Fruit fly (Drosophila melanogaster) whole organism, wandering third instar larva: ENCODE measurements around the gene APC4.
"Not testable (repeated sequence)": the region's sequence is repeated elsewhere in the genome, so short reads cannot be mapped to it uniquely, and the experiment has no call there.

Experiments
- Abd-B ChIP-seq: fragments of >200 bp; optimal IDR thresholded peaks from 2 replicates; lab custom pipeline; 2017; ENCODE audit warnings: missing biosample characterization, missing genetic modification characterization
- CG32264 ChIP-seq: fragments of 200-800 bp; sonication (Bioruptor generic); optimal IDR thresholded peaks from 2 replicates; lab custom pipeline; 2016; ENCODE audit warnings: missing biosample characterization, missing genetic modification characterization
- CrebA ChIP-seq: fragments of 200-800 bp; sonication (Bioruptor generic); optimal IDR thresholded peaks from 2 replicates; lab custom pipeline; 2016; ENCODE audit warnings: missing biosample characterization, mild to moderate bottlenecking, missing genetic modification characterization, borderline replicate concordance
- Dfd ChIP-seq: fragments of >200 bp; optimal IDR thresholded peaks from 2 replicates; lab custom pipeline; 2017; ENCODE audit warnings: missing biosample characterization, missing genetic modification characterization
- Dif ChIP-seq: fragments of 200-275, 200-300 bp; sonication (Bioruptor generic); optimal IDR thresholded peaks from 2 replicates; lab custom pipeline; 2018; ENCODE audit warnings: missing biosample characterization, missing genetic modification characterization; ENCODE audit not compliant: partially characterized antibody
- HLH106 ChIP-seq: fragments of 200-800 bp; optimal IDR thresholded peaks from 3 replicates; lab custom pipeline; 2019; ENCODE audit warnings: missing biosample characterization, mild to moderate bottlenecking, missing genetic modification characterization, moderate library complexity
- Hnf4 ChIP-seq: fragments of 200-800 bp; sonication (Bioruptor generic); optimal IDR thresholded peaks from 2 replicates; lab custom pipeline; 2016; ENCODE audit warnings: missing biosample characterization, mild to moderate bottlenecking, missing genetic modification characterization
- Mio ChIP-seq: sonication (Bioruptor generic); optimal IDR thresholded peaks from 2 replicates; lab custom pipeline; 2016; ENCODE audit warnings: missing biosample characterization, missing genetic modification characterization
- Myc ChIP-seq: fragments of >200 bp; optimal IDR thresholded peaks from 2 replicates; lab custom pipeline; 2017
- OdsH ChIP-seq: fragments of 200-800 bp; sonication (Bioruptor generic); optimal IDR thresholded peaks from 2 replicates; lab custom pipeline; 2016; ENCODE audit warnings: missing biosample characterization, mild to moderate bottlenecking, missing genetic modification characterization
- Rel ChIP-seq, 2 experiments: fragments of 200-800 bp; sonication (Bioruptor generic) in 1 of 2; optimal IDR thresholded peaks; 2 replicates in 1 of 2; 3 replicates in 1 of 2; lab custom pipeline; 2016 to 2019; ENCODE audit warnings: mild to moderate bottlenecking in 2 of 2, missing biosample characterization in 2 of 2, missing genetic modification characterization in 2 of 2, moderate library complexity in 1 of 2
- Sp1 ChIP-seq: fragments of 200-800 bp; sonication (Bioruptor generic); optimal IDR thresholded peaks from 3 replicates; lab custom pipeline; 2019; ENCODE audit warnings: missing biosample characterization, mild to moderate bottlenecking, missing genetic modification characterization, moderate library complexity
- dl ChIP-seq, 2 experiments: fragments of 175-275, 200-275 bp in 1 of 2; fragments of 200-275 bp in 1 of 2; sonication (Bioruptor generic); optimal IDR thresholded peaks; lab custom pipeline; 2018; ENCODE audit warnings: mild to moderate bottlenecking in 2 of 2, missing biosample characterization in 2 of 2, missing genetic modification characterization in 2 of 2, moderate library complexity in 2 of 2; ENCODE audit not compliant: partially characterized antibody in 2 of 2, insufficient read depth in 1 of 2
- dmrt93B ChIP-seq: fragments of 200-800 bp; sonication (Bioruptor generic); optimal IDR thresholded peaks from 2 replicates; lab custom pipeline; 2018; ENCODE audit warnings: missing biosample characterization, mild to moderate bottlenecking, missing genetic modification characterization
- ey ChIP-seq: fragments of 200-800 bp; sonication (Bioruptor generic); optimal IDR thresholded peaks from 2 replicates; lab custom pipeline; 2016; ENCODE audit warnings: missing biosample characterization, missing genetic modification characterization
- fru ChIP-seq: fragments of 200-800 bp; sonication (Bioruptor generic); optimal IDR thresholded peaks from 3 replicates; lab custom pipeline; 2016; ENCODE audit warnings: missing biosample characterization, mild to moderate bottlenecking, missing genetic modification characterization
- h ChIP-seq: fragments of 200-800 bp; sonication (Bioruptor generic); optimal IDR thresholded peaks from 3 replicates; lab custom pipeline; 2016; ENCODE audit warnings: missing biosample characterization, mild to moderate bottlenecking, missing genetic modification characterization
- jim ChIP-seq: fragments of 175-275, 200-325 bp; sonication (Bioruptor generic); optimal IDR thresholded peaks from 2 replicates; lab custom pipeline; 2016; ENCODE audit warnings: missing biosample characterization, mild to moderate bottlenecking, missing genetic modification characterization
- pan ChIP-seq: fragments of >200 bp; optimal IDR thresholded peaks from 2 replicates; lab custom pipeline; 2017
- psq ChIP-seq: fragments of 200-800 bp; sonication (Bioruptor generic); optimal IDR thresholded peaks from 3 replicates; lab custom pipeline; 2017; ENCODE audit warnings: missing biosample characterization, mild to moderate bottlenecking, missing genetic modification characterization, moderate library complexity
- rgr ChIP-seq: fragments of 200-800 bp; sonication (Bioruptor generic); optimal IDR thresholded peaks from 3 replicates; lab custom pipeline; 2016; ENCODE audit warnings: missing biosample characterization, mild to moderate bottlenecking, missing genetic modification characterization
- usp ChIP-seq: fragments of >200 bp; optimal IDR thresholded peaks from 2 replicates; lab custom pipeline; 2017; ENCODE audit warnings: missing biosample characterization, missing genetic modification characterization
- woc ChIP-seq: sonication (Bioruptor generic); optimal IDR thresholded peaks from 2 replicates; lab custom pipeline; 2016; ENCODE audit warnings: missing biosample characterization, mild to moderate bottlenecking, missing genetic modification characterization

The APC4 gene

dm6 chrX:9080962-9081361 lies 1.8 kb upstream of the APC4 start, which contains the start of the genes CG7246 and HP1b (continued):
- TF ChIP-seq Rel (GFP tag; optimal IDR thresholded peaks at IDR 0.05; lab: Kevin White, UChicago) (no peak), Rel (tag; optimal IDR thresholded peaks at IDR 0.05; lab: Kevin White, UChicago) (peak; percentile 41), Mio (no peak)

dm6 chrX:9085726-9086125 lies 3.0 kb downstream of the APC4 start, which contains the start of gene CG32708:
CG32708 (plus strand) TSS chrX:9085932.
- TF ChIP-seq HLH106 (tag; lab: Kevin White, UChicago) (peak; percentile 2), woc (no peak)

- TF ChIP-seq woc; fru; dmrt93B (GFP tag; lab: Kevin White, UChicago): not testable (repeated sequence)
Measured at dm6 chrX:9086702-9087179, 4.0 kb downstream of the APC4 start, which contains the start of gene CG32706. CG32706 (plus strand) TSS chrX:9087129.

dm6 chrX:9087920-9088417 lies 5.2 kb downstream of the APC4 start, which contains the start of gene CG6999:
CG6999 (plus strand) TSS chrX:9088367.
- not testable (repeated sequence) for TF ChIP-seq Myc; Rel (GFP tag; optimal IDR thresholded peaks at IDR 0.05; lab: Kevin White, UChicago); Rel (tag; optimal IDR thresholded peaks at IDR 0.05; lab: Kevin White, UChicago); fru

- peak; percentile 4 for TF ChIP-seq HLH106 (tag; lab: Kevin White, UChicago)
- TF ChIP-seq usp (GFP tag; lab: Kevin White, UChicago) = no peak
- no peak for TF ChIP-seq CG32264 (GFP tag; lab: Kevin White, UChicago)
- no peak for TF ChIP-seq ey (GFP tag; lab: Kevin White, UChicago)
- TF ChIP-seq fru = no peak
- TF ChIP-seq Rel (GFP tag; optimal IDR thresholded peaks at IDR 0.05; lab: Kevin White, UChicago) = no peak
- peak; percentile 5 for TF ChIP-seq Rel (tag; optimal IDR thresholded peaks at IDR 0.05; lab: Kevin White, UChicago)
- no peak for TF ChIP-seq Sp1
- no peak for TF ChIP-seq Abd-B (GFP tag; lab: Kevin White, UChicago)
- TF ChIP-seq psq (GFP tag; lab: Kevin White, UChicago) = no peak
- TF ChIP-seq pan = no peak
- no peak for TF ChIP-seq CrebA (GFP tag; lab: Kevin White, UChicago)
- TF ChIP-seq jim (GFP tag; lab: Kevin White, UChicago) = no peak
Measured at dm6 chrX:9089254-9090056, 6.7 kb downstream of the APC4 start, which contains the start of gene CCT2. CCT2 (plus strand) TSS chrX:9089513.

dm6 chrX:9090057-9090358 lies 7.3 kb downstream of the APC4 start:
- TF ChIP-seq rgr (GFP tag; lab: Kevin White, UChicago) (no peak), Sp1 (no peak), dl (GFP tag; optimal IDR thresholded peaks at IDR 0.05; lab: Kevin White, UChicago; ENCODE audit: insufficient read depth in 1 of 2, partially characterized antibody in 2 of 2) (no peak), Rel (GFP tag; optimal IDR thresholded peaks at IDR 0.05; lab: Kevin White, UChicago) (no peak), Rel (tag; optimal IDR thresholded peaks at IDR 0.05; lab: Kevin White, UChicago) (no peak), Dfd (GFP tag; lab: Kevin White, UChicago) (no peak), h (GFP tag; lab: Kevin White, UChicago) (no peak), OdsH (GFP tag; lab: Kevin White, UChicago) (no peak), CG32264 (GFP tag; lab: Kevin White, UChicago) (no peak), woc (no peak)

dm6 chrX:9093062-9093461 lies 10.3 kb downstream of the APC4 start:
- no peak for TF ChIP-seq woc
- peak; percentile 92 for TF ChIP-seq Dfd (GFP tag; lab: Kevin White, UChicago)
- TF ChIP-seq usp (GFP tag; lab: Kevin White, UChicago) = no peak
- no peak for TF ChIP-seq Hnf4 (GFP tag; lab: Kevin White, UChicago)
- no peak for TF ChIP-seq Dif
